Worm (Caenorhabditis elegans): ENCODE measurements around the gene Y104H12D.2.
"Not testable (repeated sequence)": the region's sequence is repeated elsewhere in the genome, so short reads cannot be mapped to it uniquely, and the experiment has no call there.

The Y104H12D.2 gene

ce11 chrIV:1174411-1174810, 3.4 kb upstream of the Y104H12D.2 start:
- TF ChIP-seq elt-1 (tag; optimal IDR thresholded peaks at IDR 0.05): no peak
- TF ChIP-seq pqm-1 (tag; optimal IDR thresholded peaks at IDR 0.05): no peak
- no peak for TF ChIP-seq mdl-1 (tag; optimal IDR thresholded peaks at IDR 0.05)
- TF ChIP-seq nhr-12 (tag; optimal IDR thresholded peaks at IDR 0.05): no peak
- TF ChIP-seq unc-39 (tag; optimal IDR thresholded peaks at IDR 0.05): no peak

ce11 chrIV:1176613-1177012, 1.2 kb upstream of the Y104H12D.2 start:
- TF ChIP-seq ceh-28 (tag; optimal IDR thresholded peaks at IDR 0.05) (peak; percentile 68), nhr-25 (tag; optimal IDR thresholded peaks at IDR 0.05) (no peak), unc-39 (tag; optimal IDR thresholded peaks at IDR 0.05) (no peak), ceh-82 (tag; optimal IDR thresholded peaks at IDR 0.05) (no peak), zag-1 (tag; optimal IDR thresholded peaks at IDR 0.05) (no peak)

ce11 chrIV:1182292-1182691, 4.5 kb downstream of the Y104H12D.2 start, which contains the start of gene rmif-2:
Gene rmif-2 (plus strand): TSS chrIV:1182592.
- TF ChIP-seq jun-1, elt-3, pha-4 (tag; optimal IDR thresholded peaks at IDR 0.05): not testable (repeated sequence)

- not testable (repeated sequence) for TF ChIP-seq nhr-77, eor-1, nhr-28 (tag; optimal IDR thresholded peaks at IDR 0.05)
Observed at ce11 chrIV:1187502-1187901, 9.7 kb downstream of the Y104H12D.2 start, which contains the start of gene mdt-20. Gene mdt-20 (plus strand): TSS chrIV:1187802.

- TF ChIP-seq ztf-4 (tag; optimal IDR thresholded peaks at IDR 0.05) (no peak), nhr-67 (tag; optimal IDR thresholded peaks at IDR 0.05) (no peak), fos-1 (tag; optimal IDR thresholded peaks at IDR 0.05) (no peak), nhr-43 (tag; optimal IDR thresholded peaks at IDR 0.05; ENCODE audit: poor library complexity, severe bottlenecking) (no peak), jun-1 (tag; optimal IDR thresholded peaks at IDR 0.05) (no peak), ceh-82 (tag; optimal IDR thresholded peaks at IDR 0.05) (no peak), nhr-77 (tag; optimal IDR thresholded peaks at IDR 0.05) (no peak)
Observed at ce11 chrIV:1192765-1193164, 14.9 kb downstream of the Y104H12D.2 start, which contains the start of gene spl-3. Gene spl-3 (plus strand): TSS chrIV:1193065.

- TF ChIP-seq nhr-28 (tag; optimal IDR thresholded peaks at IDR 0.05): no peak
- TF ChIP-seq mml-1 (tag; optimal IDR thresholded peaks at IDR 0.05): no peak
- TF ChIP-seq pha-4 (tag; optimal IDR thresholded peaks at IDR 0.05): no peak
- TF ChIP-seq ama-1 (optimal IDR thresholded peaks at IDR 0.05): no peak
- no peak for TF ChIP-seq ceh-28 (tag; optimal IDR thresholded peaks at IDR 0.05)
- no peak for TF ChIP-seq ceh-82 (tag; optimal IDR thresholded peaks at IDR 0.05)
- no peak for TF ChIP-seq nhr-43 (tag; optimal IDR thresholded peaks at IDR 0.05; ENCODE audit: poor library complexity, severe bottlenecking)
- TF ChIP-seq snpc-4 (tag; optimal IDR thresholded peaks at IDR 0.05): no peak
- no peak for TF ChIP-seq nhr-11 (tag; optimal IDR thresholded peaks at IDR 0.05)
- no peak for TF ChIP-seq daf-12 (tag; optimal IDR thresholded peaks at IDR 0.05)
- no peak for TF ChIP-seq nhr-76 (tag; optimal IDR thresholded peaks at IDR 0.05)
- no peak for TF ChIP-seq sea-2 (GFP tag; optimal IDR thresholded peaks at IDR 0.05)
- TF ChIP-seq ztf-11 (tag; optimal IDR thresholded peaks at IDR 0.05): no peak
- TF ChIP-seq egl-27 (tag; optimal IDR thresholded peaks at IDR 0.05): no peak
- no peak for TF ChIP-seq skn-1 (tag; optimal IDR thresholded peaks at IDR 0.05)
- TF ChIP-seq nhr-25 (tag; optimal IDR thresholded peaks at IDR 0.05): no peak
Observed at ce11 chrIV:1199501-1199900, 21.7 kb downstream of the Y104H12D.2 start.

ce11 chrIV:1204870-1205269, 27.0 kb downstream of the Y104H12D.2 start, which contains the start of gene dsl-2:
Gene dsl-2 (minus strand): TSS chrIV:1204970.
- no peak for TF ChIP-seq nhr-67 (tag; optimal IDR thresholded peaks at IDR 0.05)
- no peak for TF ChIP-seq eor-1 (tag; optimal IDR thresholded peaks at IDR 0.05)
- no peak for TF ChIP-seq elt-2 (tag; optimal IDR thresholded peaks at IDR 0.05)
- TF ChIP-seq nhr-28 (tag; optimal IDR thresholded peaks at IDR 0.05): no peak
- TF ChIP-seq hmg-11 (tag; optimal IDR thresholded peaks at IDR 0.05): no peak
- no peak for TF ChIP-seq nhr-237 (tag; optimal IDR thresholded peaks at IDR 0.05)
- no peak for TF ChIP-seq egl-27 (tag; optimal IDR thresholded peaks at IDR 0.05)
- no peak for TF ChIP-seq lin-15B (tag; optimal IDR thresholded peaks at IDR 0.05)
- no peak for TF ChIP-seq daf-12 (tag; optimal IDR thresholded peaks at IDR 0.05)
- TF ChIP-seq elt-3 (tag; optimal IDR thresholded peaks at IDR 0.05): no peak
- TF ChIP-seq ZK546.5 (tag; optimal IDR thresholded peaks at IDR 0.05): no peak
- no peak for TF ChIP-seq ztf-4 (tag; optimal IDR thresholded peaks at IDR 0.05)
- TF ChIP-seq nhr-25 (tag; optimal IDR thresholded peaks at IDR 0.05): no peak

All from whole organism, L3 larva.